Worm (Caenorhabditis elegans): Measurements from ENCODE around the gene clec-56.

The clec-56 gene

DNA sequence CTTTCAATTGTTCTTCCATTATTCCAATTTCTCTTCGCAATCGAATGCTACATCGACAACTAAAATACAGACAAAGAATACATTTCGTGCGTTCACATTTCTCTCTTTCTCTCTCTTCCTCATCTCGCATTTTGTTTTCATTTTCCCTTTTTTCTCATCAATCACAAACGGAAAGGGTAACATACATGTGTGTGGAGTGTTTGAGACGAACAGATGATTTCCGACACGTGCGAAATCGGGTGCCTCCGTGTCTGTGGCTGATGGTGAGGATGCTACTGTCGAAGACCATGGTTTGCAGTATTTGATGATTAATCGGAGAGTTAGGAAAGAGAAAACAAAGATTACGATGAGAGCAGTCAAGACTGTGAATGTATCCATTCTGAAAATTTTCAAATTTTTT, 36.5 kb downstream of the clec-56 start, which contains the start of gene R02D5.9:
Gene R02D5.9, minus strand, starts transcription at position 378 of the 400 bp plus-strand sequence.
- TF ChIP-seq hmbx-1 (tag; optimal IDR thresholded peaks at IDR 0.05), result no peak
- TF ChIP-seq pes-1 (GFP tag; IDR thresholded peaks at IDR 0.05), result no peak
- no peak for TF ChIP-seq aly-1 (tag; optimal IDR thresholded peaks at IDR 0.05)
- TF ChIP-seq tbx-37 (GFP tag; conservative IDR thresholded peaks at IDR 0.05), result no peak
- no peak for TF ChIP-seq ama-1 (optimal IDR thresholded peaks at IDR 0.05)
- no peak for TF ChIP-seq flt-1 (GFP tag; IDR thresholded peaks at IDR 0.05)
- no peak for TF ChIP-seq F13C5.2 (tag; optimal IDR thresholded peaks at IDR 0.05)
- TF ChIP-seq hnd-1 (tag; optimal IDR thresholded peaks at IDR 0.05), result no peak
- TF ChIP-seq sea-1 (GFP tag; conservative IDR thresholded peaks at IDR 0.05), result no peak
- TF ChIP-seq B0310.2 (tag; optimal IDR thresholded peaks at IDR 0.05), result no peak
- TF ChIP-seq ets-7 (tag; optimal IDR thresholded peaks at IDR 0.05), result no peak
- TF ChIP-seq hmg-4 (GFP tag; optimal IDR thresholded peaks at IDR 0.05), result no peak
- TF ChIP-seq ceh-13 (GFP tag; optimal IDR thresholded peaks at IDR 0.05), result no peak
- no peak for TF ChIP-seq scrt-1 (GFP tag; IDR thresholded peaks at IDR 0.05)
- TF ChIP-seq ceh-36 (tag; optimal IDR thresholded peaks at IDR 0.05), result no peak
- no peak for TF ChIP-seq tbx-11 (GFP tag; IDR thresholded peaks at IDR 0.05)

DNA sequence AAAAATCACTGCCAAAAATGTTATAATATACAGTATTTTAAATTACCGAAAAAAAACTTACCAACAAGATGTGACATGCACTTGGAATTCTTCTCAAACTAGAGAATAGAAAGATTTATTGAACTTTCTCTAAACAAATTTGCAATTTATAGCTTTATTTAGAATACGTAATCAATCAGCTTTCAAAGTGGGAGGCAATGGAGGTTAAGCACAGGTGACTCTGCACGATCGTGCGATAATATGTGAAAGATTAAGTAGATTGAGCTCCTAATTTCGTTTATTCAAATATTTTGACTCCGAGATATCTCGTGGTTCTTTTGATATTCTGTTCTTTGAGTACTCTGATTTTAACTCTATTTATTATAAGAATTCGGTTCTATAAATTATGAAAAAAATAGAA, 43.8 kb downstream of the clec-56 start, which contains the start of gene R02D5.6:
Gene R02D5.6, minus strand, starts transcription at position 101 of the 400 bp plus-strand sequence.
- TF ChIP-seq sea-1 (GFP tag; conservative IDR thresholded peaks at IDR 0.05) (no peak), ceh-13 (GFP tag; optimal IDR thresholded peaks at IDR 0.05) (no peak), ama-1 (optimal IDR thresholded peaks at IDR 0.05) (no peak), hnd-1 (tag; optimal IDR thresholded peaks at IDR 0.05) (no peak), F13C5.2 (tag; optimal IDR thresholded peaks at IDR 0.05) (no peak), ceh-36 (tag; optimal IDR thresholded peaks at IDR 0.05) (no peak), hmg-4 (GFP tag; optimal IDR thresholded peaks at IDR 0.05) (no peak), tbx-37 (GFP tag; conservative IDR thresholded peaks at IDR 0.05) (no peak), flt-1 (GFP tag; IDR thresholded peaks at IDR 0.05) (no peak), ets-7 (tag; optimal IDR thresholded peaks at IDR 0.05) (no peak), pes-1 (GFP tag; IDR thresholded peaks at IDR 0.05) (no peak), hmbx-1 (tag; optimal IDR thresholded peaks at IDR 0.05) (no peak), tbx-11 (GFP tag; IDR thresholded peaks at IDR 0.05) (no peak), aly-1 (tag; optimal IDR thresholded peaks at IDR 0.05) (no peak)

DNA sequence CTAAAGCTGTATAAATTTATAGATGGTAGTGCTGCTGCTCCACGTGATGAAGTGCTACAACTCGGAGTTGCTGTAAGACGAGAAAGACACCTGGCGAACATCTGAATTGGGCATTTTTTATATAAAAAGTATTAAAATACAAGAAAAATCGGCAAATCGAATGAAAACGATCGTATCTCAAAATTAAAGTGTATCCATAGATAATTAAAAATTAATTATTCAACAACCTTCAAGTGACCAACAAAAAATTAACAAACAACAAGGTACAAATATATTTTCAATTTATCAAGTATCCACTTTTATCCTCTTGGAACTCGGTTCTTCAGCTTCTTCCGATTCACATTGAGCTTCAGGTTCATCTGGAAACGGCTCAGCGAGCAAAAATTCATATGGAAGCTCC, 45.1 kb downstream of the clec-56 start, which contains the start of gene R02D5.8:
Gene R02D5.8, minus strand, starts transcription at position 101 of the 400 bp plus-strand sequence.
- TF ChIP-seq tra-4 (tag; optimal IDR thresholded peaks at IDR 0.05) (no peak), tbx-37 (GFP tag; conservative IDR thresholded peaks at IDR 0.05) (no peak), ceh-36 (tag; optimal IDR thresholded peaks at IDR 0.05) (no peak), hnd-1 (tag; optimal IDR thresholded peaks at IDR 0.05) (no peak), hmbx-1 (tag; optimal IDR thresholded peaks at IDR 0.05) (no peak), B0310.2 (tag; optimal IDR thresholded peaks at IDR 0.05) (no peak), scrt-1 (GFP tag; IDR thresholded peaks at IDR 0.05) (no peak), ama-1 (optimal IDR thresholded peaks at IDR 0.05) (no peak), ets-7 (tag; optimal IDR thresholded peaks at IDR 0.05) (no peak), F13C5.2 (tag; optimal IDR thresholded peaks at IDR 0.05) (no peak), sea-1 (GFP tag; conservative IDR thresholded peaks at IDR 0.05) (no peak), hmg-4 (GFP tag; optimal IDR thresholded peaks at IDR 0.05) (no peak), pes-1 (GFP tag; IDR thresholded peaks at IDR 0.05) (no peak), aly-1 (tag; optimal IDR thresholded peaks at IDR 0.05) (no peak), flt-1 (GFP tag; IDR thresholded peaks at IDR 0.05) (no peak), tbx-11 (GFP tag; IDR thresholded peaks at IDR 0.05) (no peak), ceh-13 (GFP tag; optimal IDR thresholded peaks at IDR 0.05) (no peak)

DNA sequence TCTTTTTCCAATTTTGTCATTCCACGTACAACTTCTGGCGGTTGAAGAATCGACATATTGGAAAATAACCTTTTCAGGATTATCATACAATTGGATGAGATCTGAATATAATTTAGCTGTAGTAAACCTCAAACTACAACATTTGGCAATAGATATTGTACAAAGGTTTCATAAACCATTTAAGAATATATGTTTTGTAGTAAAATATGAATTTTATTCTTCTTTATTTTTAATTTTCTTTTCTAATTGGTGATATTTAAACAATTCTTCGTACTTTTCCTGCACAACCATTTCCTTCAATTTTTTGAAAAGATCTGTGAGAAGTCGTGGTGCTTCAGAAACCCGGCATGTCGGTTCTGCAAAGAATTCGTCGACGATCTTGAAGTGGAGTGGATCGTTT, 46.8 kb downstream of the clec-56 start, which contains the start of gene C53A5.17:
Gene C53A5.17, minus strand, starts transcription at position 101 of the 400 bp plus-strand sequence.
- TF ChIP-seq hnd-1 (tag; optimal IDR thresholded peaks at IDR 0.05), result no peak
- no peak for TF ChIP-seq flt-1 (GFP tag; IDR thresholded peaks at IDR 0.05)
- TF ChIP-seq B0310.2 (tag; optimal IDR thresholded peaks at IDR 0.05), result no peak
- no peak for TF ChIP-seq ceh-13 (GFP tag; optimal IDR thresholded peaks at IDR 0.05)
- TF ChIP-seq sea-1 (GFP tag; conservative IDR thresholded peaks at IDR 0.05), result no peak
- no peak for TF ChIP-seq hmbx-1 (tag; optimal IDR thresholded peaks at IDR 0.05)
- TF ChIP-seq hmg-4 (GFP tag; optimal IDR thresholded peaks at IDR 0.05), result no peak
- TF ChIP-seq ama-1 (optimal IDR thresholded peaks at IDR 0.05), result no peak
- no peak for TF ChIP-seq ets-7 (tag; optimal IDR thresholded peaks at IDR 0.05)
- TF ChIP-seq tbx-11 (GFP tag; IDR thresholded peaks at IDR 0.05), result no peak
- no peak for TF ChIP-seq F13C5.2 (tag; optimal IDR thresholded peaks at IDR 0.05)
- no peak for TF ChIP-seq tra-4 (tag; optimal IDR thresholded peaks at IDR 0.05)
- no peak for TF ChIP-seq ceh-36 (tag; optimal IDR thresholded peaks at IDR 0.05)

DNA sequence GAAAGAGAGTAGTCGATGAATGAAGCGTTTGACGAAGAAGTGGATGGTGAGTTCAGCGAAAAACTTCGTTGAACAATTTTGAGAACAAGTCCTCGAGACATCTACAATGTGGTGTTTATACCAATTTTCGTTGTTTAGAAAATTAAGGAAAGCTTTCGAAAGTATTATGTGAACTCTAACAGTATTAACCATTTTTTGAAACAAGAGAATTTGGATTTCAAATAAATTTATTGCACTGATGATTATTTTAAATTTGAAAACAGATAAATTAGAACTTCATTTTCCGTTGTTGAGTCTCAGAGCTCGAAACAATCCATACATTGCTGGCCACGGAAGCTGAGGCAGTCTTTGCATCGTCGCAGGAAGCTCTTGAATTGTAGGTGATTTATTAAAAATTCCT, 48.3 kb downstream of the clec-56 start, which contains the start of gene C53A5.16:
Gene C53A5.16, minus strand, starts transcription at position 101 of the 400 bp plus-strand sequence.
- TF ChIP-seq aly-1 (tag; optimal IDR thresholded peaks at IDR 0.05), result no peak
- TF ChIP-seq ceh-13 (GFP tag; optimal IDR thresholded peaks at IDR 0.05), result no peak
- TF ChIP-seq scrt-1 (GFP tag; IDR thresholded peaks at IDR 0.05), result no peak
- no peak for TF ChIP-seq pes-1 (GFP tag; IDR thresholded peaks at IDR 0.05)
- no peak for TF ChIP-seq hmbx-1 (tag; optimal IDR thresholded peaks at IDR 0.05)
- TF ChIP-seq tbx-11 (GFP tag; IDR thresholded peaks at IDR 0.05), result no peak
- no peak for TF ChIP-seq F13C5.2 (tag; optimal IDR thresholded peaks at IDR 0.05)
- TF ChIP-seq ets-7 (tag; optimal IDR thresholded peaks at IDR 0.05), result no peak
- no peak for TF ChIP-seq flt-1 (GFP tag; IDR thresholded peaks at IDR 0.05)
- TF ChIP-seq hnd-1 (tag; optimal IDR thresholded peaks at IDR 0.05), result no peak
- no peak for TF ChIP-seq tbx-37 (GFP tag; conservative IDR thresholded peaks at IDR 0.05)
- TF ChIP-seq hmg-4 (GFP tag; optimal IDR thresholded peaks at IDR 0.05), result no peak
- TF ChIP-seq B0310.2 (tag; optimal IDR thresholded peaks at IDR 0.05), result no peak
- TF ChIP-seq ceh-36 (tag; optimal IDR thresholded peaks at IDR 0.05), result no peak
- TF ChIP-seq tra-4 (tag; optimal IDR thresholded peaks at IDR 0.05), result no peak
- TF ChIP-seq sea-1 (GFP tag; conservative IDR thresholded peaks at IDR 0.05), result no peak

DNA sequence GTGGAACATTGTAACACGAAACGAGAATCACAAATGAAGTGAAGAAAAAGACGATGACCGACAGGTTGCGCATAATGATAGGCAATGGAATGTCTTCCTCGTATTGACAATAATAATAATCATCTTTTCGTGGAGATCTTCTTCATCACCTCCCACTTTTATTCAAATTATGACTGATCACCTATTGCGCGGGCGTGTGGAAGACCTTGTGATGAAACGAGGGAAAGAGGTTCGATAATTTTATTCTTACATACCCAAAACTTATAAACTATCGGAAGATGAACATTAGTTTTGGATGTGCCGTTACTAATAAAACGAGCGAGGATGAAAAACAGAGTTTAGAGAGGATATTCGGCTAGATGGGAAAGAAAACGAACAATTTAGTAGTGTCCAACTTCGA, 48.9 kb downstream of the clec-56 start, which contains the start of gene C53A5.2:
Gene C53A5.2, minus strand, starts transcription at position 101 of the 400 bp plus-strand sequence.
- TF ChIP-seq scrt-1 (GFP tag; IDR thresholded peaks at IDR 0.05) (no peak), tbx-11 (GFP tag; IDR thresholded peaks at IDR 0.05) (no peak), F13C5.2 (tag; optimal IDR thresholded peaks at IDR 0.05) (no peak), hmg-4 (GFP tag; optimal IDR thresholded peaks at IDR 0.05) (no peak), pes-1 (GFP tag; IDR thresholded peaks at IDR 0.05) (no peak), hmbx-1 (tag; optimal IDR thresholded peaks at IDR 0.05) (no peak), ama-1 (optimal IDR thresholded peaks at IDR 0.05) (no peak), ets-7 (tag; optimal IDR thresholded peaks at IDR 0.05) (no peak), ceh-36 (tag; optimal IDR thresholded peaks at IDR 0.05) (no peak), ceh-13 (GFP tag; optimal IDR thresholded peaks at IDR 0.05) (no peak), flt-1 (GFP tag; IDR thresholded peaks at IDR 0.05) (no peak), tra-4 (tag; optimal IDR thresholded peaks at IDR 0.05) (no peak), tbx-37 (GFP tag; conservative IDR thresholded peaks at IDR 0.05) (no peak), aly-1 (tag; optimal IDR thresholded peaks at IDR 0.05) (no peak), hnd-1 (tag; optimal IDR thresholded peaks at IDR 0.05) (no peak), B0310.2 (tag; optimal IDR thresholded peaks at IDR 0.05) (no peak), sea-1 (GFP tag; conservative IDR thresholded peaks at IDR 0.05) (no peak)

Data from whole organism, early embryonic.